Worm (Caenorhabditis elegans) whole organism, mixed stage, embryonic: ENCODE data around the gene ceh-48.

ENCODE experiments used
- M03D4.4 ChIP-seq: sonication (generic microtip); optimal IDR thresholded peaks from 2 replicates; lab custom pipeline; 2017; ENCODE audit warnings: mild to moderate bottlenecking, missing genetic modification characterization, missing compliant biosample characterization
- bed-3 ChIP-seq: fragments of 200-800 bp; sonication (Bioruptor generic); optimal IDR thresholded peaks from 3 replicates; lab custom pipeline; 2018; ENCODE audit warnings: mild to moderate bottlenecking, missing genetic modification characterization, moderate library complexity, missing compliant biosample characterization
- blmp-1 ChIP-seq: fragments of 150-350 bp; optimal IDR thresholded peaks from 2 replicates; lab custom pipeline; 2014; ENCODE audit warnings: missing biosample characterization, missing genetic modification characterization
- ceh-39 ChIP-seq: fragments of 150-350 bp; optimal IDR thresholded peaks from 2 replicates; lab custom pipeline; 2014; ENCODE audit warnings: missing biosample characterization, missing genetic modification characterization
- ceh-43 ChIP-seq: fragments of 200-800 bp; sonication (Bioruptor generic); optimal IDR thresholded peaks from 2 replicates; lab custom pipeline; 2018; ENCODE audit warnings: mild to moderate bottlenecking, missing genetic modification characterization, moderate library complexity, missing compliant biosample characterization
- ceh-83 ChIP-seq: fragments of 200-800 bp; sonication (Bioruptor generic); optimal IDR thresholded peaks from 2 replicates; lab custom pipeline; 2018; ENCODE audit warnings: mild to moderate bottlenecking, missing genetic modification characterization, missing compliant biosample characterization
- ces-1 ChIP-seq: fragments of 150-350 bp; optimal IDR thresholded peaks from 2 replicates; lab custom pipeline; 2014; ENCODE audit warnings: missing biosample characterization, missing genetic modification reagents, missing genetic modification characterization
- cnd-1 ChIP-seq: fragments of 200-800 bp; sonication (Bioruptor generic); optimal IDR thresholded peaks from 2 replicates; lab custom pipeline; 2018; ENCODE audit warnings: mild to moderate bottlenecking, missing genetic modification characterization, missing compliant biosample characterization
- drap-1 ChIP-seq: fragments of 200-800 bp; sonication (Bioruptor generic); optimal IDR thresholded peaks from 3 replicates; lab custom pipeline; 2018; ENCODE audit warnings: mild to moderate bottlenecking, missing genetic modification characterization, missing compliant biosample characterization
- elt-1 ChIP-seq: sonication (generic microtip); optimal IDR thresholded peaks from 2 replicates; lab custom pipeline; 2017; ENCODE audit warnings: missing genetic modification characterization, mild to moderate bottlenecking, missing compliant biosample characterization, antibody characterized with exemption, moderate library complexity, borderline replicate concordance; ENCODE audit not compliant: insufficient read depth
- elt-3 ChIP-seq: fragments of 150-350 bp; optimal IDR thresholded peaks from 2 replicates; lab custom pipeline; 2014; ENCODE audit warnings: missing biosample characterization, missing genetic modification characterization
- flh-1 ChIP-seq: fragments of 200-800 bp; sonication (Bioruptor generic); optimal IDR thresholded peaks from 2 replicates; lab custom pipeline; 2018; ENCODE audit warnings: mild to moderate bottlenecking, missing genetic modification characterization, moderate library complexity, missing compliant biosample characterization
- ham-2 ChIP-seq: fragments of 200-800 bp; sonication (Bioruptor generic); optimal IDR thresholded peaks from 2 replicates; lab custom pipeline; 2018; ENCODE audit warnings: mild to moderate bottlenecking, missing genetic modification characterization, missing compliant biosample characterization
- hlh-1 ChIP-seq: fragments of 150-350 bp; optimal IDR thresholded peaks from 2 replicates; lab custom pipeline; 2014; ENCODE audit warnings: missing biosample characterization, missing genetic modification reagents, missing genetic modification characterization
- lin-13 ChIP-seq: fragments of 150-350 bp; optimal IDR thresholded peaks from 2 replicates; lab custom pipeline; 2014; ENCODE audit warnings: missing biosample characterization, missing genetic modification characterization
- lin-32 ChIP-seq: fragments of 200-800 bp; sonication (Bioruptor generic); optimal IDR thresholded peaks from 2 replicates; lab custom pipeline; 2018; ENCODE audit warnings: mild to moderate bottlenecking, missing genetic modification characterization, missing compliant biosample characterization
- lsy-2 ChIP-seq: fragments of 150-350 bp; optimal IDR thresholded peaks from 2 replicates; lab custom pipeline; 2014; ENCODE audit warnings: missing biosample characterization, missing genetic modification characterization
- mab-5 ChIP-seq: fragments of 150-350 bp; optimal IDR thresholded peaks from 2 replicates; lab custom pipeline; 2014; ENCODE audit warnings: missing biosample characterization, missing genetic modification characterization
- mep-1 ChIP-seq: fragments of 150-350 bp; optimal IDR thresholded peaks from 2 replicates; lab custom pipeline; 2017; ENCODE audit warnings: missing biosample characterization, missing genetic modification reagents, missing genetic modification characterization, inconsistent platforms
- mls-2 ChIP-seq: sonication (generic microtip); optimal IDR thresholded peaks from 2 replicates; lab custom pipeline; 2016; ENCODE audit warnings: mild to moderate bottlenecking, missing genetic modification characterization, moderate library complexity, missing compliant biosample characterization
- nhr-12 ChIP-seq: fragments of 150-350 bp; optimal IDR thresholded peaks from 2 replicates; lab custom pipeline; 2014; ENCODE audit warnings: missing biosample characterization, missing genetic modification characterization
- nhr-2 ChIP-seq: fragments of 150-350 bp; optimal IDR thresholded peaks from 2 replicates; lab custom pipeline; 2014; ENCODE audit warnings: missing biosample characterization, missing genetic modification characterization
- nhr-237 ChIP-seq: fragments of 150-350 bp; optimal IDR thresholded peaks from 2 replicates; lab custom pipeline; 2014; ENCODE audit warnings: missing biosample characterization, missing genetic modification characterization
- nhr-28 ChIP-seq: fragments of 150-350 bp; optimal IDR thresholded peaks from 2 replicates; lab custom pipeline; 2014; ENCODE audit warnings: missing biosample characterization, missing genetic modification characterization
- nhr-76 ChIP-seq: sonication (generic microtip); optimal IDR thresholded peaks from 2 replicates; lab custom pipeline; 2017; ENCODE audit warnings: missing biosample characterization, missing genetic modification characterization
- pha-4 ChIP-seq: fragments of 150-350 bp; optimal IDR thresholded peaks from 2 replicates; lab custom pipeline; 2018; ENCODE audit warnings: missing biosample characterization, missing genetic modification reagents, missing genetic modification characterization
- sem-2 ChIP-seq: fragments of 200-800 bp; sonication (Bioruptor generic); optimal IDR thresholded peaks from 2 replicates; lab custom pipeline; 2018; ENCODE audit warnings: mild to moderate bottlenecking, missing genetic modification characterization, missing compliant biosample characterization
- snpc-4 ChIP-seq: fragments of 150-350 bp; optimal IDR thresholded peaks from 2 replicates; lab custom pipeline; 2014; ENCODE audit warnings: missing biosample characterization, missing genetic modification characterization
- sptf-1 ChIP-seq: sonication (generic microtip); optimal IDR thresholded peaks from 2 replicates; lab custom pipeline; 2017; ENCODE audit warnings: mild to moderate bottlenecking, missing genetic modification characterization, moderate library complexity, missing compliant biosample characterization
- tbx-8 ChIP-seq: fragments of 200-800 bp; sonication (Bioruptor generic); optimal IDR thresholded peaks from 2 replicates; lab custom pipeline; 2018; ENCODE audit warnings: mild to moderate bottlenecking, missing genetic modification characterization, moderate library complexity, missing compliant biosample characterization
- unc-120 ChIP-seq: sonication (generic microtip); optimal IDR thresholded peaks from 2 replicates; lab custom pipeline; 2017; ENCODE audit warnings: missing genetic modification characterization, missing compliant biosample characterization; ENCODE audit not compliant: poor library complexity, severe bottlenecking
- unc-39 ChIP-seq: fragments of 150-350 bp; optimal IDR thresholded peaks from 2 replicates; lab custom pipeline; 2014; ENCODE audit warnings: missing biosample characterization, missing genetic modification characterization
- unc-62 ChIP-seq: fragments of 150-350 bp; optimal IDR thresholded peaks from 2 replicates; lab custom pipeline; 2014; ENCODE audit warnings: missing biosample characterization, missing genetic modification reagents, missing genetic modification characterization
- zip-8 ChIP-seq: fragments of 150-350 bp; optimal IDR thresholded peaks from 2 replicates; lab custom pipeline; 2014; ENCODE audit warnings: missing biosample characterization, missing genetic modification characterization
- ztf-11 ChIP-seq: fragments of 150-350 bp; optimal IDR thresholded peaks from 2 replicates; lab custom pipeline; 2014; ENCODE audit warnings: missing biosample characterization, missing genetic modification characterization

Gene ceh-48

DNA sequence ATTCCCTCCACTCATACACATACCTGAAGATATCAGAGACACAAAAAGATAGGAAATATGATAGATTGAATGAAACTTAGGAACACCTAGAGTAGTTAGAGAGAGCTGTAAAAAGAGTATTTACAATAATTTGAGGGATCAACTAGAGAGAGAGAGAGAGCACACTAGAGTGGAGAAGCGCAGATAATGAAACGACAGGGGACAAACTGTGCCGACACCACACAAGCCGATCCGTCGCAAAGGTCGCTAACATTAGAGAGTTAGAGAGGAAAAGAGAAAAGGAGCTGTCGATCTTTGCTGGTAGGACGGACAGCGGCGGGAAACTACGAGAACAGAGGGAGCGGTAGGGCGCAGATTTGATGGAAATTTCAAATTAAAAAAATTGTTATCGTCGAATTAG is 26.8 kb upstream of the ceh-48 start, which contains the start of gene dyci-1:
Gene dyci-1, minus strand, starts transcription at position 122 of the 400 bp plus-strand sequence.
- TF ChIP-seq tbx-8 (GFP tag; lab: Kevin White, UChicago) (no peak), ztf-11 (no peak), nhr-12 (tag; lab: Kevin White, UChicago) (no peak), snpc-4 (tag; lab: Kevin White, UChicago) (no peak), ham-2 (GFP tag; lab: Kevin White, UChicago) (peak; percentile 91), pha-4 (tag; lab: Kevin White, UChicago) (peak; percentile 38), cnd-1 (tag; lab: Kevin White, UChicago) (no peak), hlh-1 (tag; lab: Kevin White, UChicago) (peak; percentile 41), ceh-43 (GFP tag; lab: Kevin White, UChicago) (no peak), unc-120 (tag; lab: Kevin White, UChicago) (peak; percentile 77), M03D4.4 (tag; lab: Kevin White, UChicago) (no peak)

- TF ChIP-seq ztf-11 (no peak), unc-120 (tag; lab: Kevin White, UChicago) (peak; percentile 80), blmp-1 (tag; lab: Kevin White, UChicago) (no peak), sem-2 (GFP tag; lab: Kevin White, UChicago) (no peak), ceh-83 (GFP tag; lab: Kevin White, UChicago) (no peak), ces-1 (GFP tag; lab: Kevin White, UChicago) (peak; percentile 35), mep-1 (tag; lab: Kevin White, UChicago) (peak; percentile 25), nhr-237 (peak; percentile 49)
- TF ChIP-seq, all 35 proteins: peak for 4
Observed at ce11 chrIV:6785873-6786272, 26.0 kb upstream of the ceh-48 start.

ce11 chrIV:6789950-6790349 is 22.0 kb upstream of the ceh-48 start:
- TF ChIP-seq ztf-11, result no peak
- no peak for TF ChIP-seq mls-2
- TF ChIP-seq sptf-1 (tag; lab: Kevin White, UChicago), result no peak
- TF ChIP-seq ham-2 (GFP tag; lab: Kevin White, UChicago), result no peak
- no peak for TF ChIP-seq M03D4.4 (tag; lab: Kevin White, UChicago)
- TF ChIP-seq unc-62 (GFP tag; lab: Kevin White, UChicago), result no peak

DNA sequence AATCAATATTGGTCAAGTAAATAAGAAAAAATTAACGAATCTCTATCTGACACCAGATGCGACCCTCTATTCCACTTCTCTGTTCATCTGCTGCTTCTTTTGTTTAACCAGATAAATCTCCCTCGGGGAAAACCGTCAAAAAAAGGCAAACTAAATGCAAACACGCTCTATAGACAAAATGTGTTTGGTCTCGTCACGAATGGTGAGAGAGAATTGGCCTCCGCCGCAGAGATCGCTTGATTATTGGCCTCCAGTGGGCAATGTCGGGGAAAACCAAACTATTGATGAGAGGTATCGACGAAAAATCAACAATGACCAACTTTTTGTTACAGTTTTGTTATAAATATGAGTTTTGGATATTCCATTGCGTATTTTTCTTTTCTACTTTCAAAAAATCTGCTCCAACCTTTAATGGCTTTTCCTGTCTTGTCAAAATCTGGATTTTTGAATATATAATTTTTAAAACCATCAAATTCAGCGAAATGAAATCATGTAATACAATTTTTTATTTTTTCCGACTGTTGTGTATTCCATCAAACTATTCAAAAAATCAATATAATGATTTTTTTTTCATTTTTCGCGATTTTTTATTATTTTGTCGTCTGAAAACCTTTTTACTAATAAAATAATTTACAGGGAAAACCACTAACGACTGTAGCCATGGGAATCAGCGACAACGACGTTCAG is 21.3 kb upstream of the ceh-48 start, which contains the start of the genes C17H12.2 and vha-8:
Gene C17H12.2, minus strand, starts transcription at position 51 of the 687 bp plus-strand sequence.
Gene vha-8, plus strand, starts transcription at position 637 of the 687 bp plus-strand sequence.
- peak; percentile 82 for TF ChIP-seq lin-13 (tag; lab: Kevin White, UChicago)
- no peak for TF ChIP-seq lin-32 (GFP tag; lab: Kevin White, UChicago)
- TF ChIP-seq snpc-4 (tag; lab: Kevin White, UChicago), result no peak
- TF ChIP-seq sptf-1 (tag; lab: Kevin White, UChicago), result peak; percentile 74
- no peak for TF ChIP-seq zip-8 (tag; lab: Kevin White, UChicago)
- no peak for TF ChIP-seq nhr-12 (tag; lab: Kevin White, UChicago)
- TF ChIP-seq ceh-83 (GFP tag; lab: Kevin White, UChicago), result no peak
- TF ChIP-seq pha-4 (tag; lab: Kevin White, UChicago), result peak; percentile 70
- no peak for TF ChIP-seq ceh-43 (GFP tag; lab: Kevin White, UChicago)
- TF ChIP-seq tbx-8 (GFP tag; lab: Kevin White, UChicago), result no peak
- TF ChIP-seq ceh-39 (tag; lab: Kevin White, UChicago), result peak; percentile 85
- no peak for TF ChIP-seq sem-2 (GFP tag; lab: Kevin White, UChicago)
- no peak for TF ChIP-seq nhr-76 (tag; lab: Kevin White, UChicago)
- TF ChIP-seq ham-2 (GFP tag; lab: Kevin White, UChicago), result peak; percentile 30
- peak; percentile 78 for TF ChIP-seq ces-1 (GFP tag; lab: Kevin White, UChicago)
- peak; percentile 34 for TF ChIP-seq elt-1 (tag; lab: Kevin White, UChicago)
- peak; percentile 82 for TF ChIP-seq lsy-2 (tag; lab: Kevin White, UChicago)
- peak; percentile 44 for TF ChIP-seq nhr-2 (tag; lab: Kevin White, UChicago)
- TF ChIP-seq mab-5, result peak; percentile 35
- no peak for TF ChIP-seq nhr-28 (tag; lab: Kevin White, UChicago)
- TF ChIP-seq elt-3, result peak; percentile 41
- TF ChIP-seq cnd-1 (tag; lab: Kevin White, UChicago), result peak; percentile 40
- no peak for TF ChIP-seq bed-3
- peak; percentile 57 for TF ChIP-seq drap-1
- TF ChIP-seq mls-2, result peak; percentile 31
- peak; percentile 43 for TF ChIP-seq blmp-1 (tag; lab: Kevin White, UChicago)
- TF ChIP-seq unc-120 (tag; lab: Kevin White, UChicago), result peak; percentile 93
- peak; percentile 75 for TF ChIP-seq hlh-1 (tag; lab: Kevin White, UChicago)
- no peak for TF ChIP-seq unc-39
- no peak for TF ChIP-seq flh-1 (GFP tag; lab: Kevin White, UChicago)
- peak; percentile 36 for TF ChIP-seq ztf-11
- TF ChIP-seq unc-62 (GFP tag; lab: Kevin White, UChicago), result peak; percentile 91
- no peak for TF ChIP-seq M03D4.4 (tag; lab: Kevin White, UChicago)
- TF ChIP-seq nhr-237, result peak; percentile 95
- peak; percentile 99 for TF ChIP-seq mep-1 (tag; lab: Kevin White, UChicago)
